Worm (Caenorhabditis elegans) whole organism, L4 larva: Measurements from ENCODE around the gene Y54G2A.45.

Source experiments
- D1046.2 ChIP-seq: fragments of 200-800 bp; sonication (Bioruptor generic); IDR thresholded peaks from 2 replicates; pipeline ENCODE4 v1.3.6; 2022; ENCODE audit warnings: missing genetic modification characterization, missing compliant biosample characterization
- F10B5.3 ChIP-seq: sonication (generic microtip); optimal IDR thresholded peaks from 2 replicates; lab custom pipeline; 2016; ENCODE audit warnings: mild to moderate bottlenecking, missing genetic modification characterization, missing compliant biosample characterization
- T26A8.4 ChIP-seq: fragments of 200-800 bp; sonication (Bioruptor generic); IDR thresholded peaks from 2 replicates; pipeline ENCODE4 v1.3.6; 2022; ENCODE audit warnings: missing genetic modification characterization, missing compliant biosample characterization
- Y105C5A.15 ChIP-seq: fragments of 200-800 bp; sonication (Bioruptor generic); IDR thresholded peaks from 2 replicates; pipeline ENCODE4 v1.3.6; 2022; ENCODE audit warnings: missing genetic modification characterization, missing compliant biosample characterization
- ZK337.2 ChIP-seq: fragments of 200-800 bp; sonication (Bioruptor generic); IDR thresholded peaks from 2 replicates; pipeline ENCODE4 v1.3.6; 2022; ENCODE audit warnings: missing genetic modification reagents, missing genetic modification characterization, missing compliant biosample characterization
- aha-1 ChIP-seq: fragments of 150-350 bp; peaks from one replicate; lab custom pipeline; 2014; ENCODE audit warnings: missing biosample characterization, missing genetic modification characterization
- aly-2 ChIP-seq: sonication (generic microtip); optimal IDR thresholded peaks from 2 replicates; lab custom pipeline; 2018; ENCODE audit warnings: missing biosample characterization, missing genetic modification characterization
- arid-1 ChIP-seq: fragments of 200-800 bp; sonication (Bioruptor generic); conservative IDR thresholded peaks from 2 replicates; pipeline ENCODE4 v1.3.6; 2022; ENCODE audit warnings: missing genetic modification reagents, missing genetic modification characterization, missing compliant biosample characterization
- ceh-28 ChIP-seq: fragments of 150-350 bp; optimal IDR thresholded peaks from 2 replicates; lab custom pipeline; 2014; ENCODE audit warnings: missing biosample characterization, missing genetic modification reagents, missing genetic modification characterization
- ceh-62 ChIP-seq: sonication (generic microtip); optimal IDR thresholded peaks from 2 replicates; lab custom pipeline; 2017; ENCODE audit warnings: missing biosample characterization, missing genetic modification characterization
- ctbp-1 ChIP-seq: fragments of 200-800 bp; sonication (Bioruptor generic); IDR thresholded peaks from 2 replicates; pipeline ENCODE4 v1.3.6; 2022; ENCODE audit warnings: missing genetic modification reagents, missing genetic modification characterization, missing compliant biosample characterization
- daf-16 ChIP-seq, 3 experiments: sonication (generic microtip); optimal IDR thresholded peaks; 2 replicates each; lab custom pipeline; 2016 to 2017; ENCODE audit warnings: missing genetic modification characterization in 3 of 3, missing genetic modification reagents in 3 of 3, mild to moderate bottlenecking in 2 of 3, missing compliant biosample characterization in 2 of 3, missing biosample characterization in 1 of 3, moderate library complexity in 1 of 3
- daf-19 ChIP-seq: fragments of 200-800 bp; sonication (Bioruptor generic); conservative IDR thresholded peaks from 2 replicates; pipeline ENCODE4 v1.3.6; 2022; ENCODE audit warnings: missing genetic modification characterization, missing compliant biosample characterization
- daf-8 ChIP-seq: fragments of 200-800 bp; sonication (Bioruptor generic); IDR thresholded peaks from 2 replicates; pipeline ENCODE4 v1.3.6; 2022; ENCODE audit warnings: missing genetic modification characterization, missing compliant biosample characterization
- duxl-1 ChIP-seq: sonication (generic microtip); optimal IDR thresholded peaks from 2 replicates; lab custom pipeline; 2016; ENCODE audit warnings: mild to moderate bottlenecking, missing genetic modification characterization, moderate library complexity, missing compliant biosample characterization; ENCODE audit not compliant: poor library complexity
- dve-1 ChIP-seq: sonication (generic microtip); optimal IDR thresholded peaks from 2 replicates; lab custom pipeline; 2017; ENCODE audit warnings: antibody characterized with exemption, mild to moderate bottlenecking, missing genetic modification characterization, missing compliant biosample characterization; ENCODE audit not compliant: insufficient read depth
- egl-43 ChIP-seq: fragments of 200-800 bp; sonication (Bioruptor generic); IDR thresholded peaks from 2 replicates; pipeline ENCODE4 v1.3.6; 2022; ENCODE audit warnings: missing genetic modification reagents, missing genetic modification characterization, missing compliant biosample characterization
- fos-1 ChIP-seq: fragments of 150-350 bp; optimal IDR thresholded peaks from 2 replicates; lab custom pipeline; 2014; ENCODE audit warnings: missing biosample characterization, missing genetic modification characterization
- hmg-1.1 ChIP-seq: fragments of 200-800 bp; sonication (Bioruptor generic); IDR thresholded peaks from 2 replicates; pipeline ENCODE4 v1.3.6; 2022; ENCODE audit warnings: missing genetic modification reagents, missing genetic modification characterization, missing compliant biosample characterization
- lin-1 ChIP-seq: fragments of 200-800 bp; sonication (Bioruptor generic); IDR thresholded peaks from 2 replicates; pipeline ENCODE4 v1.3.6; 2022; ENCODE audit warnings: missing genetic modification reagents, missing genetic modification characterization, missing compliant biosample characterization
- lin-15B ChIP-seq: fragments of 150-350 bp; sonication (generic microtip); optimal IDR thresholded peaks from 3 replicates; lab custom pipeline; 2014; ENCODE audit warnings: missing biosample characterization, missing genetic modification characterization
- lin-38 ChIP-seq: fragments of 200-800 bp; sonication (Bioruptor generic); IDR thresholded peaks from 2 replicates; pipeline ENCODE4 v1.3.6; 2022; ENCODE audit warnings: missing genetic modification reagents, missing genetic modification characterization, missing compliant biosample characterization
- lir-3 ChIP-seq: sonication (generic microtip); optimal IDR thresholded peaks from 2 replicates; lab custom pipeline; 2016; ENCODE audit warnings: mild to moderate bottlenecking, missing genetic modification characterization, missing compliant biosample characterization
- madf-5 ChIP-seq, 2 experiments: fragments of 200-800 bp; sonication (Bioruptor generic); IDR thresholded peaks; 2 replicates each; pipeline ENCODE4 v1.3.6; 2022; ENCODE audit warnings: missing compliant biosample characterization in 2 of 2, missing genetic modification characterization in 2 of 2
- mdt-29 ChIP-seq: fragments of 200-800 bp; sonication (Bioruptor generic); IDR thresholded peaks from 2 replicates; pipeline ENCODE4 v1.3.6; 2022; ENCODE audit warnings: missing genetic modification reagents, missing genetic modification characterization, missing compliant biosample characterization
- nhr-10 ChIP-seq: fragments of 150-350 bp; optimal IDR thresholded peaks from 2 replicates; lab custom pipeline; 2014; ENCODE audit warnings: missing biosample characterization, missing genetic modification characterization
- nhr-111 ChIP-seq: fragments of 200-800 bp; sonication (Bioruptor generic); optimal IDR thresholded peaks from 2 replicates; lab custom pipeline; 2018; ENCODE audit warnings: mild to moderate bottlenecking, missing genetic modification characterization, missing compliant biosample characterization
- nhr-237 ChIP-seq: sonication (generic microtip); optimal IDR thresholded peaks from 2 replicates; lab custom pipeline; 2017; ENCODE audit warnings: missing biosample characterization, missing genetic modification characterization
- php-3 ChIP-seq: fragments of 200-800 bp; sonication (Bioruptor generic); IDR thresholded peaks from 2 replicates; pipeline ENCODE4 v1.3.6; 2022; ENCODE audit warnings: missing genetic modification reagents, missing genetic modification characterization, missing compliant biosample characterization
- saeg-2 ChIP-seq: fragments of 200-800 bp; sonication (Bioruptor generic); IDR thresholded peaks from 2 replicates; pipeline ENCODE4 v1.3.6; 2022; ENCODE audit warnings: missing genetic modification reagents, missing genetic modification characterization, missing compliant biosample characterization
- set-16 ChIP-seq: fragments of 200-800 bp; sonication (Bioruptor generic); IDR thresholded peaks from 2 replicates; pipeline ENCODE4 v1.3.6; 2022; ENCODE audit warnings: missing genetic modification reagents, missing genetic modification characterization, missing compliant biosample characterization
- snpc-1.2 ChIP-seq: fragments of 200-800 bp; sonication (Bioruptor generic); IDR thresholded peaks from 2 replicates; pipeline ENCODE4 v1.3.6; 2022; ENCODE audit warnings: missing genetic modification reagents, missing genetic modification characterization, missing compliant biosample characterization
- spr-1 ChIP-seq: sonication (generic microtip); optimal IDR thresholded peaks from 2 replicates; lab custom pipeline; 2016; ENCODE audit warnings: mild to moderate bottlenecking, missing genetic modification characterization, missing compliant biosample characterization
- spr-3 ChIP-seq: fragments of 200-800 bp; sonication (Bioruptor generic); optimal IDR thresholded peaks from 2 replicates; lab custom pipeline; 2018; ENCODE audit warnings: mild to moderate bottlenecking, missing genetic modification characterization, missing compliant biosample characterization
- tag-97 ChIP-seq: fragments of 200-800 bp; sonication (Bioruptor generic); IDR thresholded peaks from 2 replicates; pipeline ENCODE4 v1.3.6; 2022; ENCODE audit warnings: missing genetic modification characterization, missing compliant biosample characterization
- unc-130 ChIP-seq: sonication (generic microtip); optimal IDR thresholded peaks from 2 replicates; lab custom pipeline; 2016; ENCODE audit warnings: missing genetic modification reagents, missing genetic modification characterization, missing compliant biosample characterization
- unc-62 ChIP-seq, 3 experiments: fragments of 150-350 bp in 1 of 3; sonication (generic microtip); optimal IDR thresholded peaks in 2 of 3; peaks in 1 of 3; 1 replicate in 1 of 3; 2 replicates in 2 of 3; lab custom pipeline; 2014 to 2017; ENCODE audit warnings: missing biosample characterization in 3 of 3, missing genetic modification characterization in 3 of 3, missing genetic modification reagents in 3 of 3, missing genotype in 1 of 3
- zfp-3 ChIP-seq: fragments of 200-800 bp; sonication (Bioruptor generic); conservative IDR thresholded peaks from 2 replicates; pipeline ENCODE4 v1.3.6; 2022; ENCODE audit warnings: missing genetic modification reagents, missing genetic modification characterization, missing compliant biosample characterization

Y54G2A.45 gene

ce11 chrIV:2805525-2805924, at the start of gene Y54G2A.45 (continued):
- TF ChIP-seq dve-1 (tag; lab: Kevin White, UChicago): peak; percentile 88
- TF ChIP-seq nhr-111 (GFP tag; lab: Kevin White, UChicago): no peak
- TF ChIP-seq spr-3 (GFP tag; lab: Kevin White, UChicago): peak; percentile 62
- peak; percentile 70 for TF ChIP-seq aha-1 (tag; lab: Kevin White, UChicago)

- peak; percentile 92 for TF ChIP-seq Y105C5A.15
- 0 out of 4 replicates have a peak, but pooled peaks of 1 of the 2 experiments have one; percentile 21 for TF ChIP-seq madf-5 (GFP tag; IDR thresholded peaks at IDR 0.05; lab: Robert Waterston, UW)
- peak; percentile 54; the same call in 1 of the 2 replicates for TF ChIP-seq ctbp-1 (GFP tag; lab: Robert Waterston, UW)
- peak; percentile 89 for TF ChIP-seq mdt-29 (GFP tag; lab: Robert Waterston, UW)
- peak; percentile 59; the same call in 1 of the 2 replicates for TF ChIP-seq saeg-2 (GFP tag; lab: Robert Waterston, UW)
- peak; percentile 57; the same call in 1 of the 2 replicates for TF ChIP-seq egl-43
- TF ChIP-seq lin-1: peak; percentile 54; the same call in 1 of the 2 replicates
- 0 out of 2 replicates have a peak, but pooled peaks have one; percentile 34 for TF ChIP-seq zfp-3 (GFP tag; lab: Robert Waterston, UW)
- TF ChIP-seq D1046.2 (GFP tag; lab: Robert Waterston, UW): 0 out of 2 replicates have a peak, but pooled peaks have one; percentile 56
- TF ChIP-seq lin-38 (GFP tag; lab: Robert Waterston, UW): peak; percentile 59
Measured at ce11 chrIV:2756073-2756472, 49.6 kb upstream of the Y54G2A.45 start.

- no peak for TF ChIP-seq lir-3 (tag; lab: Kevin White, UChicago)
- peak in 1 of 2 experiments; percentile 66 for TF ChIP-seq unc-62 (GFP tag; optimal IDR thresholded peaks at IDR 0.05 in 1 of 2; lab: Kevin White, UChicago)
- no peak for TF ChIP-seq unc-62 (tag; optimal IDR thresholded peaks at IDR 0.05; lab: Kevin White, UChicago)
- TF ChIP-seq aha-1 (tag; lab: Kevin White, UChicago): peak; percentile 59
Measured at ce11 chrIV:2758079-2758478, 47.6 kb upstream of the Y54G2A.45 start.

ce11 chrIV:2759163-2759562, 46.5 kb upstream of the Y54G2A.45 start, which contains the start of gene Y54G2A.38:
Y54G2A.38 (plus strand) TSS chrIV:2759463.
- TF ChIP-seq dve-1 (tag; lab: Kevin White, UChicago) (no peak), aly-2 (tag; lab: Kevin White, UChicago) (no peak), daf-16 (GFP tag; optimal IDR thresholded peaks at IDR 0.05; lab: Kevin White, UChicago) (no peak), daf-16 (tag; optimal IDR thresholded peaks at IDR 0.05; lab: Kevin White, UChicago) (no peak), ceh-28 (no peak), F10B5.3 (tag; lab: Kevin White, UChicago) (no peak), spr-1 (tag; lab: Kevin White, UChicago) (no peak), madf-5 (GFP tag; IDR thresholded peaks at IDR 0.05; lab: Robert Waterston, UW) (no peak), lin-15B (tag; lab: Kevin White, UChicago) (no peak)

ce11 chrIV:2761477-2761876, 44.2 kb upstream of the Y54G2A.45 start:
- TF ChIP-seq daf-8 (GFP tag; lab: Robert Waterston, UW): no peak
- TF ChIP-seq set-16 (GFP tag; lab: Robert Waterston, UW): peak; percentile 63
- TF ChIP-seq, all 104 proteins: peak for 1

ce11 chrIV:2762380-2762779, 43.3 kb upstream of the Y54G2A.45 start, which contains the start of gene Y54G2A.77:
Y54G2A.77 (plus strand) TSS chrIV:2762680.
- no peak for TF ChIP-seq unc-62 (GFP tag; optimal IDR thresholded peaks at IDR 0.05 in 1 of 2; lab: Kevin White, UChicago)
- no peak for TF ChIP-seq unc-62 (tag; optimal IDR thresholded peaks at IDR 0.05; lab: Kevin White, UChicago)
- no peak for TF ChIP-seq hmg-1.1 (GFP tag; lab: Robert Waterston, UW)
- no peak for TF ChIP-seq snpc-1.2 (GFP tag; lab: Robert Waterston, UW)
- TF ChIP-seq zfp-3 (GFP tag; lab: Robert Waterston, UW): no peak
- TF ChIP-seq tag-97 (GFP tag; lab: Robert Waterston, UW): no peak
- TF ChIP-seq unc-130 (GFP tag; lab: Kevin White, UChicago): no peak
- TF ChIP-seq T26A8.4: no peak
- no peak for TF ChIP-seq nhr-10 (tag; lab: Kevin White, UChicago)
- TF ChIP-seq ZK337.2 (GFP tag; lab: Robert Waterston, UW): no peak
- TF ChIP-seq fos-1: no peak
- TF ChIP-seq php-3 (GFP tag; lab: Robert Waterston, UW): no peak
- TF ChIP-seq daf-19 (GFP tag; lab: Robert Waterston, UW): no peak
- no peak for TF ChIP-seq duxl-1 (tag; lab: Kevin White, UChicago)
- TF ChIP-seq arid-1 (GFP tag; lab: Robert Waterston, UW): no peak
- no peak for TF ChIP-seq nhr-237
- TF ChIP-seq ceh-62: no peak
